Worm (Caenorhabditis elegans): ENCODE measurements around the gene lst-5.
"Not testable (repeated sequence)": the region's sequence is repeated elsewhere in the genome, so short reads cannot be mapped to it uniquely, and the experiment has no call there.

Gene lst-5

DNA sequence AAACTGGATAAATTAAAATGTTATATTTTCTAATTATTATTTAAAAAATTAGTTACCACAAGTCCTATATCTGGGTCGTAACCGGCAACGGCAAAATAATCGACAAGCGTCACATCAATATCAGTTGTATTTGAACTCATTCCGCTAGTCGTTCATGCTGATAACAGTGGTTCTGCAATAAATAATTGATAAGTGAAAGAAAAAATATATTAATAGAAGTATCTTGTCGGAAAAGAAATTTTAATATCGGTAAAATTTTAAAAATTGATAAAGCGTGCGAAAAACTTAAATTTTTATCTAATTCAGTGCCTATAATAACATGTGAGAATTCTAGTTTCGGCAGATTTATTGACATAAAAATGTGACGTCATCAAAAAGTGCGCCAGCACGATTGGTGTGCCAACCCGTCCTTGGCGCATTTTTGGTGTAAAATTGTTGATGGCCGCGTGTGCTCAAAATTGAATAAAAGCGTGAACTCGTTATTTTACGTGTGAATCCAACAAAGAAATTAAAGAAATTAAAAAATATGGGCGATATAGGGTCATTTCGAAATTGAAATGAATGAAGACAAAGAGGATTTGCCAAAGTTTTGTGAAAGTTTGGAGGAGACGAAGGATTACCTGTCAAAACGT is at the start of gene lst-5, which contains the start of gene lst-6:
TSS of gene lst-5 (plus strand) at position 544 of the 632 bp plus-strand sequence.
TSS of gene lst-6 (minus strand) at position 140 of the 632 bp plus-strand sequence.
- TF ChIP-seq tbx-11 (GFP tag; IDR thresholded peaks at IDR 0.05) (no peak), pes-1 (GFP tag; IDR thresholded peaks at IDR 0.05) (no peak), hmg-4 (GFP tag; optimal IDR thresholded peaks at IDR 0.05) (peak; percentile 20), F13C5.2 (tag; optimal IDR thresholded peaks at IDR 0.05) (peak; percentile 22)

DNA sequence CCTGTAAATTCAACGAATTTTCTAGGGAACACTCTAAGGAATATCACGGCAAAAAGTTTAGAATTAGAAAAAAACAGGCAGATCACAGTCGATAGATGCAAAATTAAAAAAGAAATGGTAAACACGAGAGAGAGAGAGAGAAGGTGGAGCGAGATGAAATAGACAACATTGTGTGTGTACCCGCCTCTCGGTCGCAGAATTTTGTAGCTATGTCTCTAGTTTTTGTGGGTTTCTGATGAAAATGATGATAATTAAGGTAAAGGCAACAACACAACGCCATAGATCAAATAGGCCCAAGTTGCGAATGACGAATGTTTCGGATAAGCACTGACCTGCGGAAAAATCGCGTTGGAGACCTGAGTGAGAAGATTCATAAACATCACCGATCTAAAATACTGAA is 49.2 kb upstream of the lst-5 start, which contains the start of gene sod-1:
TSS of gene sod-1 (minus strand) at position 387 of the 400 bp plus-strand sequence.
- TF ChIP-seq sea-1 (GFP tag; conservative IDR thresholded peaks at IDR 0.05): no peak
- TF ChIP-seq hmbx-1 (tag; optimal IDR thresholded peaks at IDR 0.05): no peak
- no peak for TF ChIP-seq hnd-1 (tag; optimal IDR thresholded peaks at IDR 0.05)
- no peak for TF ChIP-seq ama-1 (optimal IDR thresholded peaks at IDR 0.05)
- no peak for TF ChIP-seq B0310.2 (tag; optimal IDR thresholded peaks at IDR 0.05)
- no peak for TF ChIP-seq F13C5.2 (tag; optimal IDR thresholded peaks at IDR 0.05)
- TF ChIP-seq ets-7 (tag; optimal IDR thresholded peaks at IDR 0.05): no peak
- no peak for TF ChIP-seq hmg-4 (GFP tag; optimal IDR thresholded peaks at IDR 0.05)
- TF ChIP-seq tra-4 (tag; optimal IDR thresholded peaks at IDR 0.05): no peak
- no peak for TF ChIP-seq pes-1 (GFP tag; IDR thresholded peaks at IDR 0.05)
- no peak for TF ChIP-seq tbx-37 (GFP tag; conservative IDR thresholded peaks at IDR 0.05)
- TF ChIP-seq ceh-13 (GFP tag; optimal IDR thresholded peaks at IDR 0.05): no peak
- TF ChIP-seq flt-1 (GFP tag; IDR thresholded peaks at IDR 0.05): no peak
- TF ChIP-seq scrt-1 (GFP tag; IDR thresholded peaks at IDR 0.05): no peak
- no peak for TF ChIP-seq ceh-36 (tag; optimal IDR thresholded peaks at IDR 0.05)
- no peak for TF ChIP-seq tbx-11 (GFP tag; IDR thresholded peaks at IDR 0.05)

DNA sequence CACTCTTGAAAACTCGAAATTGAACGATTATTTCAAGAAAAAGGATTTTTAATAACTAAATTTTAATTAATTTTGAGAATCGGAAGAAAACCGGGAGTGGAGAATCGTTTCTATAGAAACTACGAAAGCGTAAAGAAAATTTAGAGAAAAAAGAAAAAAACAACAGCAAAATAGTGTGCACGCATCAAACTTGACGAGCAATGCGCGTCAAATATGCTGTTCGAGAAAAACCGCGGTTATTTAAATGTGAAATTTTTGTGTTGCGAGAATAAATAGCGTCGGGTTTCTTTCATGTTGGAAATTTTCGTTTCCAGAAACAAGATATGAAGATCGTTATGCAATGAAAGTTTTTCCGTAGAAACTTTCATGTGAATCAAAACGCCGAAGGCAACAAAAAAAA is 48.7 kb upstream of the lst-5 start:
- TF ChIP-seq tra-4 (tag; optimal IDR thresholded peaks at IDR 0.05) (no peak), B0310.2 (tag; optimal IDR thresholded peaks at IDR 0.05) (no peak), ceh-36 (tag; optimal IDR thresholded peaks at IDR 0.05) (no peak), ets-7 (tag; optimal IDR thresholded peaks at IDR 0.05) (no peak), ama-1 (optimal IDR thresholded peaks at IDR 0.05) (no peak), aly-1 (tag; optimal IDR thresholded peaks at IDR 0.05) (no peak), hmbx-1 (tag; optimal IDR thresholded peaks at IDR 0.05) (no peak), pes-1 (GFP tag; IDR thresholded peaks at IDR 0.05) (no peak)

DNA sequence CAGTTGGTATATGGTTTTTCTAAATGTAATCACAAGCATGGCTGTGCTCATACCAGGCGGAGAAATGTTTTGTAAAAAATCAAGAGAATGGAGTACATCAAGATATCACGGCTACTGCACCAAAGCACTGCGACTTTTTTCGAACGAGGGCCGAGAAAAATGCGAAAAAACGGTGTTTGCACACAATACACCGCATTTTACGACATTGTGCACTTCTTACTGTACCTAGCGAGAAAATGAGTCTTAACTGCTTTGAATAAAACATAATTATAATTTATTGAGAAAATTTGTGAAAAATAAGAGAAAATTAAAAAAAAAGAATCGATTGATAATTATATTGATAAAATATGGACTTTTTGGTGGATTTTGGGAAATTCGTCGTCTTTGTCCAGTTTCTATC is 47.0 kb upstream of the lst-5 start:
- TF ChIP-seq sea-1 (GFP tag; conservative IDR thresholded peaks at IDR 0.05) (no peak), aly-1 (tag; optimal IDR thresholded peaks at IDR 0.05) (no peak), hmg-4 (GFP tag; optimal IDR thresholded peaks at IDR 0.05) (no peak)

DNA sequence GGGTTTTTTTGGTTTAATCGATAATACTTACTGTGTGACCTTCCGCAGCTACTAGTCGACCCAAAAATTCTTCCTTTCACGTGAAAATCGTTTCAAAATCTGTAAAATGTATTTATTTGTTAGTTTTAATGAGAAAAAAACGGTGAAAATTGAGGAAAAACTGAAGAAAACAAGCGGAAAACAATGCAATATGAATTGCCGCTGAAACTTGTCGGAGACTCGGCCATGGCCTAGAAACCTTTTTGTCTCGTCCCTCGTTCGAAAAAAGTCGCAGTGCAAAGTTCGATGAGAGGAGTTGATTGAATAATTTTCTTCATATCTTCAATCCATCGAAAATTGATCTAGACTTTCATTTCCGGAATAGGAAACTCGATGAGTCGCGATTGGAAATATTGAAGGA is 45.0 kb upstream of the lst-5 start, which contains the start of gene C15F1.8:
TSS of gene C15F1.8 (minus strand) at position 101 of the 400 bp plus-strand sequence.
- TF ChIP-seq flt-1 (GFP tag; IDR thresholded peaks at IDR 0.05); ama-1 (optimal IDR thresholded peaks at IDR 0.05); F13C5.2 (tag; optimal IDR thresholded peaks at IDR 0.05): not testable (repeated sequence)

DNA sequence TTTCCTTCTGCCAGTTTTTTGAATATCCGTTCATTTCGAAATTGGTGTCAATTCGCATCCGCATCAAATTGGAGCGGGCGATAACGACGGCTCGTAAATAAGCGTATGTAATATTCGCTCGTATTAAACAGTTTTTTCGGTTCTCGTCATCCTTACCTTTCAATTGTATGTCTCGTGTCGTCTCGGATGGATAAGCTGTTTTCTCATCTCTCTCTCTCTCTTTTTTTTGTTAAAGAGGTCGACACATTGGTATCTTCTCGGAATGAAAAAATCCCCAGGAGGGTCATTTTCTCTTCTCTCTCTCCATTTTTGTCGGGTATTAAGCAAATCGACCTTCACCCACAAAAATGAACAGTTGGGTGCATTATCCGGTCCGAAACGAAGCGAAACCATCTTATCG is 43.8 kb upstream of the lst-5 start:
- TF ChIP-seq ets-7 (tag; optimal IDR thresholded peaks at IDR 0.05) (no peak), ceh-36 (tag; optimal IDR thresholded peaks at IDR 0.05) (no peak), hmbx-1 (tag; optimal IDR thresholded peaks at IDR 0.05) (no peak), flt-1 (GFP tag; IDR thresholded peaks at IDR 0.05) (no peak), scrt-1 (GFP tag; IDR thresholded peaks at IDR 0.05) (no peak), F13C5.2 (tag; optimal IDR thresholded peaks at IDR 0.05) (no peak), pes-1 (GFP tag; IDR thresholded peaks at IDR 0.05) (no peak)

DNA sequence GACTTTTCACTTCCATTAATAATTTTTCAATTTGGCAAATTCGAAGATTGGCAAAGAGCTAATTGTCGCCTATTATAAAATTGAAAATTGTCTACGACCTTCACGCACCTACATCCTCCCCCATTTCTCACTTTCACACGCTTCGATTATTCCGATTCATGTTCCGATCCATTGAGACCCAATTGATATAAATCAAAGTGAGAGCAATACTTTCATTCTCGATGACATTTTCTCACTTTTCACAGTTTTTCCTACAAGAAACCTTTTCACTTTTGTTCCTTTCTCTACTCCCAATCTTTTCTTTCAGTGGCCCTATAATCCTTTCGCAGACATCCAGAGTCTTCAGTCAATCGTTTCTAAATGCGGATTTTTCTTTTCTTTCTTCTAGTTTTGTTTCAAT is 43.1 kb upstream of the lst-5 start, which contains the start of gene C15F1.2:
TSS of gene C15F1.2 (plus strand) at position 308 of the 400 bp plus-strand sequence.
- TF ChIP-seq ets-7 (tag; optimal IDR thresholded peaks at IDR 0.05) (no peak), flt-1 (GFP tag; IDR thresholded peaks at IDR 0.05) (no peak), ceh-13 (GFP tag; optimal IDR thresholded peaks at IDR 0.05) (no peak), tbx-37 (GFP tag; conservative IDR thresholded peaks at IDR 0.05) (no peak), ceh-36 (tag; optimal IDR thresholded peaks at IDR 0.05) (no peak), tra-4 (tag; optimal IDR thresholded peaks at IDR 0.05) (no peak), hnd-1 (tag; optimal IDR thresholded peaks at IDR 0.05) (no peak), tbx-11 (GFP tag; IDR thresholded peaks at IDR 0.05) (no peak), scrt-1 (GFP tag; IDR thresholded peaks at IDR 0.05) (no peak), F13C5.2 (tag; optimal IDR thresholded peaks at IDR 0.05) (no peak), pes-1 (GFP tag; IDR thresholded peaks at IDR 0.05) (no peak), ama-1 (optimal IDR thresholded peaks at IDR 0.05) (no peak)

DNA sequence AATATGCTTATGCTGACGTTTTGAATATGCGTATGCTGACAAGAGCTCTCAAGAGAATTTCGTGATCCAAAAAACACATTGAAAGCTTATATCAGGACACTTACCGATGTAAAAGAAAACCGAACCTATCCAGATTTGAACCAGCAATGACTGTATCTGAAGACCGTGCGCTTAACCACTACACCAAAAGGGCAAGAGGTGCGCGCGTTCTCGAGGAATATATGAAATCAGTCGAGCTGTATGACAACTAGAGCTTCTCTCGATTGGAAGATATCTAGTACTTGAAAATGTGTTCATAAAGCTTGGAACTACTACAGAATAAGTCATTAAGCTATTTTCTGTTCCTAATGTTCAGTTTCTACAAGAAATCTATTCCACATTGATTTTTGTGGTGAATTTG is 39.8 kb upstream of the lst-5 start:
- TF ChIP-seq scrt-1 (GFP tag; IDR thresholded peaks at IDR 0.05): peak; percentile 66; the same call in 1 of the 2 replicates
- TF ChIP-seq tbx-37 (GFP tag; conservative IDR thresholded peaks at IDR 0.05): 0 out of 2 replicates have a peak, but pooled peaks have one; percentile 44
- 0 out of 2 replicates have a peak, but pooled peaks have one; percentile 57 for TF ChIP-seq tbx-11 (GFP tag; IDR thresholded peaks at IDR 0.05)

DNA sequence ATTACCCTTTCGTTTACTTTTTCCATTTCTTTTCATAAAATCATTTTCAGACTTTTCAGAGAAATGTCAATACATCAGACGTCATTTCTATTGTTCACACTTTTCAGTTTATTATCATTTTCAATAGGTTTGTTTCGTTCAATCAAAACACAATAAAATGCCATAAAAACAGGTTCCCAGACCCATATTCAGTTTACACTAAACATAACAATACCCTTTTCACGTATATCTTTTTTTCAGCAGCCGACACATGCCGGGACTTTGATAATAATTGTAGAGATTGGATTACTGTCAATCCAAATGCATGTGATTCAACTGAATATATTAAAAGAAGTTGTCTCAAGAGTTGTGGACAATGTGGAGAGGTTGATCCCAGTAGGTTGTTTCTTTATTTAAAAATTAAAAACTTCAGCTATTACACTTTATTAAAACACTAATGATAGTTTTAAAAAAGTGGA is 32.9 kb upstream of the lst-5 start, which contains the start of gene C15F1.1:
TSS of gene C15F1.1 (plus strand) at position 51 of the 458 bp plus-strand sequence.
- TF ChIP-seq tbx-11 (GFP tag; IDR thresholded peaks at IDR 0.05) (no peak), hmbx-1 (tag; optimal IDR thresholded peaks at IDR 0.05) (no peak), flt-1 (GFP tag; IDR thresholded peaks at IDR 0.05) (no peak), hnd-1 (tag; optimal IDR thresholded peaks at IDR 0.05) (no peak), tra-4 (tag; optimal IDR thresholded peaks at IDR 0.05) (no peak), B0310.2 (tag; optimal IDR thresholded peaks at IDR 0.05) (no peak), aly-1 (tag; optimal IDR thresholded peaks at IDR 0.05) (no peak), sea-1 (GFP tag; conservative IDR thresholded peaks at IDR 0.05) (no peak), scrt-1 (GFP tag; IDR thresholded peaks at IDR 0.05) (no peak), hmg-4 (GFP tag; optimal IDR thresholded peaks at IDR 0.05) (no peak), pes-1 (GFP tag; IDR thresholded peaks at IDR 0.05) (no peak), F13C5.2 (tag; optimal IDR thresholded peaks at IDR 0.05) (no peak), tbx-37 (GFP tag; conservative IDR thresholded peaks at IDR 0.05) (no peak), ama-1 (optimal IDR thresholded peaks at IDR 0.05) (no peak), ets-7 (tag; optimal IDR thresholded peaks at IDR 0.05) (no peak)

All from whole organism, early embryonic.